Worm (Caenorhabditis elegans): ENCODE results near the gene ari-2.

The ari-2 gene

DNA sequence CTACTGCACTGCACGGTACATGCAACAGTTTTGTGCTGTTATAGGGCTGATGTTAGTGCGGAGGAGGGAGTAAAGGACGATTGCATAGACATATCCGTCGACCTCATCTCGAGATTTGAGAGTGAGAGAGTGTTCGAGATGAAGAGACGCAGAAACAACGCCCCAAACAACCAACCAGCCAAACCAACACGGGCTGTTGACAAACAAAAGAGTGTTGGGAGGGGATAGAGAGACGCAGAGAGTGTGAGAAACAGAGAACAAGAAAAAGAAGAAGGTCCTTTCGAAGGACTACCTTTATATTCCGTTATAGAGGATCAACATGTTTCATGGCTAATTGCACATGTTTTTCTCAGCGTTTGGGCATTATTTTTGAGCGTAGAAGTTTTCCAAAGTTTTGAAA lies 49.4 kb downstream of the ari-2 start (continued):
- no peak for TF ChIP-seq ceh-20 (GFP tag; IDR thresholded peaks at IDR 0.05)
- TF ChIP-seq daf-16 (GFP tag; optimal IDR thresholded peaks at IDR 0.05), result peak in 1 of 2 experiments; percentile 84
- peak; percentile 2 for TF ChIP-seq daf-16 (tag; optimal IDR thresholded peaks at IDR 0.05)
- no peak for TF ChIP-seq zip-11 (GFP tag; IDR thresholded peaks at IDR 0.05)
- no peak for TF ChIP-seq lin-13 (GFP tag; optimal IDR thresholded peaks at IDR 0.05)
- TF ChIP-seq unc-62 (GFP tag; optimal IDR thresholded peaks at IDR 0.05 in 1 of 2), result peak in 1 of 2 experiments; percentile 98
- no peak for TF ChIP-seq unc-62 (tag; optimal IDR thresholded peaks at IDR 0.05)
- TF ChIP-seq hlh-30 (tag; optimal IDR thresholded peaks at IDR 0.05; ENCODE audit: insufficient read depth), result peak; percentile 51
- no peak for TF ChIP-seq zip-2 (tag; optimal IDR thresholded peaks at IDR 0.05)
- TF ChIP-seq nhr-28 (tag; optimal IDR thresholded peaks at IDR 0.05), result peak; percentile 15
- TF ChIP-seq php-3 (GFP tag; IDR thresholded peaks at IDR 0.05), result no peak
- TF ChIP-seq rbr-2 (tag; optimal IDR thresholded peaks at IDR 0.05), result peak; percentile 43
- no peak for TF ChIP-seq mxl-3 (GFP tag; optimal IDR thresholded peaks at IDR 0.05)
- no peak for TF ChIP-seq mxl-2 (GFP tag; conservative IDR thresholded peaks at IDR 0.05)
- peak; percentile 35 for TF ChIP-seq mes-2 (tag; optimal IDR thresholded peaks at IDR 0.05; ENCODE audit: poor library complexity, severe bottlenecking)

DNA sequence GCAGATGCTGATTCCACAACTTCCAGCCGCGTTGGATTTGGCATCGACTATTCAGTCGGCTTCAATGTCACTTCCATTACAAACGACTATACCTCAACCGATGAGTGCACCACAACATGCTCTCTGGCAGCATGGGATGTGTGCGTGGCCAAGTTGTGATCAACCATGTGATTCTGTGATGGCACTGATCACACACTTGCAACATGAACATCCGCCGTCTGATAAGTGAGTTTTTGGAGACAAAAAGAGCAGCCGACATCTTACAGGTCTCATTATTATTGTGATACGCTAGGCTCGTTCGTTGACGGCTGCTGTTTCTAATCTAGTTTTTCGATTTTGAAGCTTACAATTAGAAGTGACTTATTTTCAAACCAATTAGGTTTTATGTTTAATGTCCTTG lies 51.5 kb downstream of the ari-2 start:
- TF ChIP-seq hlh-30 (tag; optimal IDR thresholded peaks at IDR 0.05; ENCODE audit: insufficient read depth) (peak; percentile 74), attf-4 (tag; optimal IDR thresholded peaks at IDR 0.05) (no peak)

DNA sequence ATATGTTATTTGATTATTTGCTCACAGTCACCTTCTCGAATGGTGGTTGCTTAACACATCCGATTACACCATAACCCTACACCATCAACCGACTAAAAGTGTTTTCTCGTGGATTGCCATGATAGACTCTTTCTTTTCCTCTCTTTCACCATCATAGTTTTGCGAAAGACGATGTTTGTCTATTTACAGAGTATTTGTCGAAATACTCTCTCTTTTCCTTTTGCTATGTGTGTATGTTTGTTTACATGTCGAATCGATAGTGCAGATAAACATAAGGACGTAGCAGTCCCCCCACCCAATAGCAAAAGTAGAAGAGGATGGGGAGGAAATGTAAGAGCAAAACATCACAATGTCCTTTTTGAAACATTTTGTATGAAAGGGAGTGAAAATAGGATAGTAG lies 52.4 kb downstream of the ari-2 start:
- TF ChIP-seq cey-2 (tag; optimal IDR thresholded peaks at IDR 0.05; ENCODE audit: borderline replicate concordance, insufficient read depth), result no peak
- TF ChIP-seq nhr-6 (tag; optimal IDR thresholded peaks at IDR 0.05), result peak; percentile 49
- no peak for TF ChIP-seq dmd-6 (GFP tag; IDR thresholded peaks at IDR 0.05)
- TF ChIP-seq lim-7 (GFP tag; IDR thresholded peaks at IDR 0.05), result no peak
- no peak for TF ChIP-seq mdt-29 (GFP tag; IDR thresholded peaks at IDR 0.05)
- TF ChIP-seq hif-1 (tag; optimal IDR thresholded peaks at IDR 0.05), result no peak
- peak; percentile 12 for TF ChIP-seq dve-1 (tag; optimal IDR thresholded peaks at IDR 0.05; ENCODE audit: insufficient read depth)
- peak in 1 of 2 experiments; percentile 14 for TF ChIP-seq lsy-2 (tag; optimal IDR thresholded peaks at IDR 0.05)
- TF ChIP-seq hlh-11 (tag; optimal IDR thresholded peaks at IDR 0.05), result peak; percentile 5
- TF ChIP-seq daf-16 (GFP tag; optimal IDR thresholded peaks at IDR 0.05), result no peak
- TF ChIP-seq daf-16 (tag; optimal IDR thresholded peaks at IDR 0.05), result peak; percentile 77
- TF ChIP-seq Y48G9A.11 (GFP tag; IDR thresholded peaks at IDR 0.05), result no peak
- TF ChIP-seq Y5F2A.4 (GFP tag; optimal IDR thresholded peaks at IDR 0.05), result no peak
- no peak for TF ChIP-seq lin-39 (tag; optimal IDR thresholded peaks at IDR 0.05)
- TF ChIP-seq mes-2 (tag; optimal IDR thresholded peaks at IDR 0.05; ENCODE audit: poor library complexity, severe bottlenecking), result peak; percentile 27
- no peak for TF ChIP-seq nhr-11 (tag; optimal IDR thresholded peaks at IDR 0.05)
- TF ChIP-seq hmg-1.1 (GFP tag; IDR thresholded peaks at IDR 0.05), result 0 out of 2 replicates have a peak, but pooled peaks have one; percentile 22
- TF ChIP-seq ceh-82 (tag; optimal IDR thresholded peaks at IDR 0.05), result no peak
- TF ChIP-seq snpc-1.2 (GFP tag; IDR thresholded peaks at IDR 0.05), result 0 out of 2 replicates have a peak, but pooled peaks have one; percentile 57
- TF ChIP-seq pha-4 (GFP tag; IDR thresholded peaks at IDR 0.05), result no peak
- peak; percentile 91 for TF ChIP-seq pha-4 (tag; optimal IDR thresholded peaks at IDR 0.05)
- TF ChIP-seq egl-43 (GFP tag; IDR thresholded peaks at IDR 0.05), result no peak

DNA sequence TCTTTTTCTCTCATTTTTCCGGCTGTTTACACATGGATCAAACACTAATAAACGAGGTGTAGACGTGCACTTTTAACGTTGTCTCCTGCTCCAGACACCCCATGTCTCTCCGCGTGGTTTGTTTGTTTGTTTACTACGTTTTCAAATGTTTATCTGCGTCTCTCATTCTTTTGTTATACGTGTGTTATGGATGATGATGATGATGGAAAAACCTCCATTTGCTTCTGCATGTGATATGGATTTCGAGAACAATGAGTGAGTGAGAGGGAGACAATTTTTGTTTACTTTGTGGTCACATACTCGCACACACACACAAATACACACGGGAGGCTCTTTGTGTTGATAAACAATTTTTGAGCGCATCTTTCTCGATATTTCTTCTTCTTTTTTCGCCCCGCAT lies 53.5 kb downstream of the ari-2 start:
- TF ChIP-seq set-16 (GFP tag; IDR thresholded peaks at IDR 0.05) (0 out of 2 replicates have a peak, but pooled peaks have one; percentile 5), nhr-25 (tag; optimal IDR thresholded peaks at IDR 0.05; ENCODE audit: borderline replicate concordance, insufficient read depth) (no peak), D1046.2 (GFP tag; IDR thresholded peaks at IDR 0.05) (no peak), hlh-30 (tag; optimal IDR thresholded peaks at IDR 0.05; ENCODE audit: insufficient read depth) (peak; percentile 98), dmd-6 (GFP tag; IDR thresholded peaks at IDR 0.05) (peak; percentile 53), ceh-82 (tag; optimal IDR thresholded peaks at IDR 0.05) (no peak), fkh-10 (GFP tag; optimal IDR thresholded peaks at IDR 0.05) (peak; percentile 4), aly-2 (tag; optimal IDR thresholded peaks at IDR 0.05) (no peak), fos-1 (tag; optimal IDR thresholded peaks at IDR 0.05) (no peak), saeg-2 (GFP tag; IDR thresholded peaks at IDR 0.05) (0 out of 2 replicates have a peak, but pooled peaks have one; percentile 55), spr-1 (tag; optimal IDR thresholded peaks at IDR 0.05) (peak; percentile 32), nhr-76 (tag; optimal IDR thresholded peaks at IDR 0.05) (no peak), F37D6.2 (tag; optimal IDR thresholded peaks at IDR 0.05) (peak; percentile 29), daf-19 (GFP tag; conservative IDR thresholded peaks at IDR 0.05) (no peak), T26A8.4 (GFP tag; IDR thresholded peaks at IDR 0.05) (peak; percentile 54)

Data from whole organism, L4 larva.